Worm (Caenorhabditis elegans) whole organism, L1 larva: Measurements from ENCODE around the gene F42G2.7.

Experiments used
- C04F5.9 ChIP-seq: sonication (generic microtip); optimal IDR thresholded peaks from 2 replicates; lab custom pipeline; 2016; ENCODE audit warnings: missing genetic modification characterization, missing compliant biosample characterization
- C34B4.2 ChIP-seq: sonication (generic microtip); optimal IDR thresholded peaks from 2 replicates; lab custom pipeline; 2017; ENCODE audit warnings: mild to moderate bottlenecking, missing genetic modification characterization, missing compliant biosample characterization
- F16B12.6 ChIP-seq: fragments of 150-350 bp; optimal IDR thresholded peaks from 2 replicates; lab custom pipeline; 2014; ENCODE audit warnings: missing biosample characterization, missing genetic modification characterization
- Y116A8C.19 ChIP-seq: sonication (generic microtip); optimal IDR thresholded peaks from 2 replicates; lab custom pipeline; 2016; ENCODE audit warnings: missing compliant biosample characterization, missing genetic modification characterization, borderline replicate concordance
- aha-1 ChIP-seq: fragments of 150-350 bp; optimal IDR thresholded peaks from 2 replicates; lab custom pipeline; 2014; ENCODE audit warnings: missing biosample characterization, missing genetic modification characterization
- aly-2 ChIP-seq: fragments of 150-350 bp; optimal IDR thresholded peaks from 2 replicates; lab custom pipeline; 2014; ENCODE audit warnings: missing biosample characterization, missing genetic modification characterization
- ama-1 ChIP-seq: fragments of 150-350 bp; optimal IDR thresholded peaks from 2 replicates; lab custom pipeline; 2014
- blmp-1 ChIP-seq: fragments of 150-350 bp; optimal IDR thresholded peaks from 2 replicates; lab custom pipeline; 2014; ENCODE audit warnings: missing biosample characterization, missing genetic modification characterization
- ceh-82 ChIP-seq, 3 experiments: fragments of 150-350 bp in 1 of 3; sonication (generic microtip) in 2 of 3; optimal IDR thresholded peaks; 2 replicates each; lab custom pipeline; 2014 to 2017; ENCODE audit warnings: missing biosample characterization in 3 of 3, missing genetic modification characterization in 3 of 3
- ceh-88 ChIP-seq: fragments of 200-800 bp; sonication (Bioruptor generic); IDR thresholded peaks from 2 replicates; pipeline ENCODE4 v1.3.6; 2022; ENCODE audit warnings: missing genetic modification characterization, missing compliant biosample characterization
- ceh-90 ChIP-seq: sonication (generic microtip); optimal IDR thresholded peaks from 2 replicates; lab custom pipeline; 2016; ENCODE audit warnings: missing genetic modification characterization, missing compliant biosample characterization
- ces-1 ChIP-seq: fragments of 150-350 bp; optimal IDR thresholded peaks from 2 replicates; lab custom pipeline; 2014; ENCODE audit warnings: missing biosample characterization, missing genetic modification reagents, missing genetic modification characterization
- dpl-1 ChIP-seq, 3 experiments: fragments of 150-350 bp in 2 of 3; sonication (generic microtip) in 1 of 3; optimal IDR thresholded peaks; 2 replicates each; lab custom pipeline; 2014 to 2017; ENCODE audit warnings: missing biosample characterization in 3 of 3, missing genetic modification characterization in 3 of 3, missing genetic modification reagents in 3 of 3
- egl-27 ChIP-seq, 2 experiments: fragments of 150-350 bp in 1 of 2; sonication (generic microtip); optimal IDR thresholded peaks; 3 replicates each; lab custom pipeline; 2017 to 2018; ENCODE audit warnings: missing biosample characterization in 2 of 2, missing genetic modification characterization in 2 of 2, missing genetic modification reagents in 2 of 2
- elt-3 ChIP-seq, 6 experiments: fragments of 150-350 bp in 1 of 6; sonication (generic microtip); optimal IDR thresholded peaks; 2 replicates each; lab custom pipeline; 2017 to 2018; ENCODE audit warnings: missing biosample characterization in 6 of 6, missing genetic modification characterization in 6 of 6, inconsistent platforms in 1 of 6
- fkh-10 ChIP-seq: sonication (generic microtip); optimal IDR thresholded peaks from 2 replicates; lab custom pipeline; 2017; ENCODE audit warnings: missing biosample characterization, missing genetic modification reagents, missing genetic modification characterization
- fkh-4 ChIP-seq: sonication (generic microtip); optimal IDR thresholded peaks from 2 replicates; lab custom pipeline; 2016; ENCODE audit warnings: missing compliant biosample characterization, missing genetic modification characterization, borderline replicate concordance
- fos-1 ChIP-seq: fragments of 150-350 bp; optimal IDR thresholded peaks from 2 replicates; lab custom pipeline; 2014; ENCODE audit warnings: missing biosample characterization, missing genetic modification characterization
- irx-1 ChIP-seq: sonication (generic microtip); optimal IDR thresholded peaks from 2 replicates; lab custom pipeline; 2016; ENCODE audit warnings: missing genetic modification characterization, missing compliant biosample characterization
- jun-1 ChIP-seq: fragments of 150-350 bp; optimal IDR thresholded peaks from 2 replicates; lab custom pipeline; 2014; ENCODE audit warnings: missing biosample characterization, missing genetic modification reagents, missing genetic modification characterization
- lin-14 ChIP-seq: fragments of 200-800 bp; sonication (Bioruptor generic); optimal IDR thresholded peaks from 2 replicates; lab custom pipeline; 2018; ENCODE audit warnings: mild to moderate bottlenecking, missing genetic modification characterization, moderate library complexity, missing compliant biosample characterization
- mdl-1 ChIP-seq, 2 experiments: fragments of 150-350 bp; optimal IDR thresholded peaks; 2 replicates each; lab custom pipeline; 2014 to 2017; ENCODE audit warnings: missing biosample characterization in 2 of 2, missing genetic modification characterization in 2 of 2, inconsistent platforms in 1 of 2
- mef-2 ChIP-seq: fragments of 150-350 bp; optimal IDR thresholded peaks from 2 replicates; lab custom pipeline; 2014; ENCODE audit warnings: missing biosample characterization, missing genetic modification characterization
- mep-1 ChIP-seq: fragments of 150-350 bp; optimal IDR thresholded peaks from 2 replicates; lab custom pipeline; 2014; ENCODE audit warnings: missing biosample characterization, missing genetic modification characterization
- nhr-19 ChIP-seq: fragments of 200-800 bp; sonication (Bioruptor generic); conservative IDR thresholded peaks from 2 replicates; pipeline ENCODE4 v1.3.6; 2022; ENCODE audit warnings: missing genetic modification characterization, missing compliant biosample characterization
- nhr-28 ChIP-seq: fragments of 150-350 bp; optimal IDR thresholded peaks from 2 replicates; lab custom pipeline; 2014; ENCODE audit warnings: missing biosample characterization, missing genetic modification characterization
- nhr-71 ChIP-seq: sonication (generic microtip); optimal IDR thresholded peaks from 2 replicates; lab custom pipeline; 2016; ENCODE audit warnings: mild to moderate bottlenecking, missing genetic modification characterization, moderate library complexity, missing compliant biosample characterization
- nhr-76 ChIP-seq: sonication (generic microtip); optimal IDR thresholded peaks from 2 replicates; lab custom pipeline; 2017; ENCODE audit warnings: missing biosample characterization, missing genetic modification characterization
- pax-3 ChIP-seq: fragments of 200-800 bp; sonication (Bioruptor generic); optimal IDR thresholded peaks from 2 replicates; lab custom pipeline; 2018; ENCODE audit warnings: mild to moderate bottlenecking, missing genetic modification characterization, moderate library complexity, missing compliant biosample characterization
- snu-23 ChIP-seq: sonication (generic microtip); optimal IDR thresholded peaks from 2 replicates; lab custom pipeline; 2016; ENCODE audit warnings: missing genetic modification characterization, missing compliant biosample characterization
- sptf-1 ChIP-seq: fragments of 150-350 bp; optimal IDR thresholded peaks from 2 replicates; lab custom pipeline; 2014; ENCODE audit warnings: missing biosample characterization, missing genetic modification characterization
- swsn-7 ChIP-seq: sonication (generic microtip); optimal IDR thresholded peaks from 2 replicates; lab custom pipeline; 2016; ENCODE audit warnings: missing genetic modification characterization, missing compliant biosample characterization
- unc-30 ChIP-seq: sonication (generic microtip); optimal IDR thresholded peaks from 2 replicates; lab custom pipeline; 2017; ENCODE audit warnings: missing biosample characterization, missing genetic modification characterization
- unc-62 ChIP-seq: fragments of 150-350 bp; optimal IDR thresholded peaks from 2 replicates; lab custom pipeline; 2014; ENCODE audit warnings: missing biosample characterization, missing genetic modification reagents, missing genetic modification characterization
- unc-98 ChIP-seq: fragments of 200-800 bp; sonication (Bioruptor generic); IDR thresholded peaks from 2 replicates; pipeline ENCODE4 v1.3.6; 2022; ENCODE audit warnings: missing genetic modification characterization, missing compliant biosample characterization
- ztf-4 ChIP-seq: fragments of 150-350 bp; optimal IDR thresholded peaks from 2 replicates; lab custom pipeline; 2014; ENCODE audit warnings: missing biosample characterization, missing genetic modification characterization

Gene F42G2.7

DNA sequence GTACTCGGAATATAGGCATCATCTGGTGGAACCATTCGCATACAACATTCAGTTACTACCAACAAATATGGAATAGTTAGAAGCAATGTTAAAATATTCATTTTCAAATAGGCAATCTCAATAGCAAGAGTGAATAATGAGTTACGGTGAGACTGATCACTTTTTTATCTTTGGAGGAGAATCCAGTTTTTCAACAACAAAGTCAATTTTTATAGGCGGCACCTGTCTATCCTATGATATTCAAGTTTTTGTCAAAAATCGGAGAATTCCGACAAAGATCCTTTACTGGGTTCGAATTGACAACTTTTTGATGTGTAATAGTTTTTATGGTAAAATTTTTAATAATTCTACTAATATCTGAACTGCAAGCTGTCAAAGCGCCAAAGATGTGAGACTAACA lies 24.1 kb upstream of the F42G2.7 start, which contains the start of gene F16G10.11:
TSS of gene F16G10.11 (minus strand) at position 101 of the 400 bp plus-strand sequence.
- TF ChIP-seq ceh-82 (tag; optimal IDR thresholded peaks at IDR 0.05; lab: Kevin White, UChicago) (no peak), F16B12.6 (tag; lab: Kevin White, UChicago) (no peak), ces-1 (GFP tag; lab: Kevin White, UChicago) (no peak), nhr-76 (tag; lab: Kevin White, UChicago) (no peak), blmp-1 (tag; lab: Kevin White, UChicago) (no peak), ceh-88 (GFP tag; lab: Robert Waterston, UW) (no peak), fkh-10 (GFP tag; lab: Kevin White, UChicago) (no peak), snu-23 (no peak), irx-1 (tag; lab: Kevin White, UChicago) (no peak), aly-2 (no peak), sptf-1 (no peak), fos-1 (tag; lab: Kevin White, UChicago) (no peak), C04F5.9 (tag; lab: Kevin White, UChicago) (no peak)

DNA sequence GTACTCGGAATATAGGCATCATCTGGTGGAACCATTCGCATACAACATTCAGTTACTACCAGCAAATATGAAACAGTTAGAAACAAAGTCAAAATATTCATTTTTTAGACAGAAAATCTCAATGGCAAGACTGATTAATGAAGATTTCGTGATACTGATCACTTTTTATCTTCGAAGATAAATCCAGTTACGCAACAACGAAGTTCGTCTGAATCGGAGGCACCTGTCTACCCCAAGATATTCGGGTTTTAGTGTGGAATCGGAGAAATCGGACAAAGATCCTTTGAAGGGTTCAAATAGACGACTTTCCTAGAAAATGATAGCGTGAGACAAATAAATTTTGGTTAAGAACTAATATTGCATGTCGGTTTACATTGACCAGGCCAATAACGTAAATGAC lies 22.1 kb upstream of the F42G2.7 start, which contains the start of gene F16G10.13:
TSS of gene F16G10.13 (minus strand) at position 101 of the 400 bp plus-strand sequence.
- TF ChIP-seq fos-1 (tag; lab: Kevin White, UChicago) (no peak), Y116A8C.19 (no peak), unc-30 (tag; lab: Kevin White, UChicago) (no peak), lin-14 (GFP tag; lab: Kevin White, UChicago) (no peak)

DNA sequence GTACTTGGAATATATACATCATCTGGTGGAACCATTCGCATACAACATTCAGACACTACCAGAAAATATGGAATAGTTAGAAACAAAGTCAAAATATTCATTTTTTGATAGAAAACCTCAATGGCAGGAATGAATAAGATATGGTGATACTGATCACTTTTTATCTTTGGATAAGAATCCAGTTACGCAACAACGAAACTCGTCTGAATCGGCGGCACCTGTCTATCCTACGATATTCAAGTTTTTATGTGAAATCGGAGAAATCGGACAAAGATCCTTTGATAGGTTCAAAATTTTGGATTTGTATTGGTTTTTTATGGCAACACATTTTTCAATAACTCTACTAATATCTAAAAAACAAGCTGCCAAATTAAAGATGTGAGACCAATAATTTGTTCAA lies 19.1 kb upstream of the F42G2.7 start, which contains the start of gene F16G10.14:
TSS of gene F16G10.14 (minus strand) at position 101 of the 400 bp plus-strand sequence.
- TF ChIP-seq elt-3 (tag; optimal IDR thresholded peaks at IDR 0.05; lab: Kevin White, UChicago) (no peak), ama-1 (lab: Kevin White, UChicago) (no peak), unc-30 (tag; lab: Kevin White, UChicago) (no peak), lin-14 (GFP tag; lab: Kevin White, UChicago) (no peak), nhr-28 (tag; lab: Kevin White, UChicago) (no peak), nhr-71 (tag; lab: Kevin White, UChicago) (no peak), C34B4.2 (tag; lab: Kevin White, UChicago) (no peak), mdl-1 (tag; optimal IDR thresholded peaks at IDR 0.05; lab: Kevin White, UChicago) (no peak)

DNA sequence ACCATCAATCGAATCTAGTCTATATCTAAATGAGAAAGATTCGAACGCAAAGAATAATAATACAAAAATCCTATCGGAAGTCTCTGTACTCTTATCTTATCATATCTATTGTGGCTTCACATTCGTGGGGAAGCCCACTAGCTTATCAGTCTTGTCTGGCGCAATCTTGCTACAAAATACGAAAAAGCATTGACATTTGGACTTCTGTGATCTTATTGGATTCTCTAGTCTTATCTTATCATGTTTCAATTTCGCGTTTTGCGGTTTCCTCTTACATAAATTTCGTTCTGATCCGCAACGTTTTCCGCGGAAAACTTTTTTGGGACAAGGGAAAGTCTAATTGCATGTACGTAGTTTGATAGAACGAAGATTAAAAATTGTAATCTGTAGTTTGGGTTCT lies 18.1 kb upstream of the F42G2.7 start:
- TF ChIP-seq elt-3 (tag; optimal IDR thresholded peaks at IDR 0.05; lab: Kevin White, UChicago) (peak; percentile 89 to 97 (median 91)), ceh-90 (tag; lab: Kevin White, UChicago) (no peak), blmp-1 (tag; lab: Kevin White, UChicago) (peak; percentile 92)

DNA sequence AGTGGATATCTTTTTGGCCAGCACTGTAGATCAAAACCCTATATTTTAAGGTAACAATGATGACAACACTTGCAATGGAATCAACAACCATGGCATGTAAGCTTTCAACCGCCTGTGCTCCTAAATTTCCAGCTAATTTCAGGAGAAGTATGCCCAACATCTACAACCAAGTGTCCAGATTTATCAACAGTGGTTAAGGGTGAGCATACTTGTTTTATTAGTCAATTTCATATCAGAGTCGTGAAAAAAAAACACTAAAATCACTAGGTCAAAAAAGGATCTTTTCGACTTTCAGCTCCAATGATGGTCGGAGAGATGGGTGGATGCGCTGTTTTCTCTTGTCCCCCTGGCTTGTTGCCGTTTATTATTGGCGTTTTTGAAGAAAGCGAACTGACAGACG lies 14.0 kb upstream of the F42G2.7 start, which contains the start of gene F16G10.1:
TSS of gene F16G10.1 (plus strand) at position 301 of the 400 bp plus-strand sequence.
- TF ChIP-seq egl-27 (tag; optimal IDR thresholded peaks at IDR 0.05; lab: Kevin White, UChicago) (no peak), ceh-88 (GFP tag; lab: Robert Waterston, UW) (no peak), fkh-4 (tag; lab: Kevin White, UChicago) (no peak), pax-3 (tag; lab: Kevin White, UChicago) (no peak), swsn-7 (tag; lab: Kevin White, UChicago) (no peak), nhr-28 (tag; lab: Kevin White, UChicago) (no peak), Y116A8C.19 (no peak), unc-98 (GFP tag; lab: Robert Waterston, UW) (no peak), C34B4.2 (tag; lab: Kevin White, UChicago) (no peak), jun-1 (tag; lab: Kevin White, UChicago) (no peak), dpl-1 (GFP tag; optimal IDR thresholded peaks at IDR 0.05; lab: Kevin White, UChicago) (no peak), mef-2 (no peak), nhr-19 (GFP tag; lab: Robert Waterston, UW) (no peak), ztf-4 (tag; lab: Kevin White, UChicago) (no peak), unc-62 (GFP tag; lab: Kevin White, UChicago) (no peak), mep-1 (tag; lab: Kevin White, UChicago) (no peak), aha-1 (tag; lab: Kevin White, UChicago) (no peak), irx-1 (tag; lab: Kevin White, UChicago) (no peak)
